Worm (Caenorhabditis elegans): Measurements from ENCODE around the gene rfl-1.

- TF ChIP-seq fos-1 (tag; optimal IDR thresholded peaks at IDR 0.05) (no peak), R02D3.7 (tag; optimal IDR thresholded peaks at IDR 0.05) (no peak), ztf-11 (tag; optimal IDR thresholded peaks at IDR 0.05) (no peak)
Observed at ce11 chrIII:7068520-7069113, 47.6 kb downstream of the rfl-1 start, which contains the start of the genes ubc-18 and R01H2.8.
